Fruit fly (Drosophila melanogaster) whole organism, embryonic: ENCODE results near the gene CG8420.

ENCODE experiments used
- Atf6 ChIP-seq: fragments of 200-800 bp; sonication (Bioruptor generic); IDR thresholded peaks from 2 replicates; pipeline ENCODE4 v1.3.6; 2022; ENCODE audit warnings: missing biosample characterization, missing genetic modification characterization
- CG10209 ChIP-seq: fragments of 200-800 bp; sonication (Bioruptor generic); optimal IDR thresholded peaks from 3 replicates; lab custom pipeline; 2017; ENCODE audit warnings: missing biosample characterization, mild to moderate bottlenecking, missing genetic modification characterization, missing genetic modification reagents
- CG10267 ChIP-seq: fragments of 200-800 bp; sonication (Bioruptor generic); optimal IDR thresholded peaks from 2 replicates; lab custom pipeline; 2018; ENCODE audit warnings: missing biosample characterization, mild to moderate bottlenecking, missing genetic modification characterization, moderate library complexity
- CG10565 ChIP-seq: fragments of 200-800 bp; sonication (Bioruptor generic); optimal IDR thresholded peaks from 3 replicates; lab custom pipeline; 2016; ENCODE audit warnings: missing biosample characterization, mild to moderate bottlenecking, missing genetic modification characterization
- CG11695 ChIP-seq: fragments of 200-800 bp; sonication (Bioruptor generic); IDR thresholded peaks from 3 replicates; pipeline ENCODE4 v1.3.6; 2022; ENCODE audit warnings: missing biosample characterization, missing genetic modification characterization
- CG15601 ChIP-seq: fragments of 200-800 bp; sonication (Bioruptor generic); optimal IDR thresholded peaks from 3 replicates; lab custom pipeline; 2019; ENCODE audit warnings: missing biosample characterization, mild to moderate bottlenecking, missing genetic modification characterization, moderate library complexity
- CG17328 ChIP-seq: fragments of 200-800 bp; sonication (Bioruptor generic); IDR thresholded peaks from 2 replicates; pipeline ENCODE4 v1.3.6; 2022; ENCODE audit warnings: missing biosample characterization, missing genetic modification characterization
- CG18262 ChIP-seq: fragments of 200-800 bp; optimal IDR thresholded peaks from 3 replicates; lab custom pipeline; 2019; ENCODE audit warnings: missing biosample characterization, mild to moderate bottlenecking, missing genetic modification characterization, moderate library complexity
- CG2116 ChIP-seq: fragments of 200-800 bp; sonication (Bioruptor generic); optimal IDR thresholded peaks from 3 replicates; lab custom pipeline; 2018; ENCODE audit warnings: missing biosample characterization, mild to moderate bottlenecking, missing genetic modification characterization
- CG2202 ChIP-seq: fragments of 200-800 bp; sonication (Bioruptor generic); optimal IDR thresholded peaks from 2 replicates; lab custom pipeline; 2018; ENCODE audit warnings: missing biosample characterization, mild to moderate bottlenecking, missing genetic modification characterization
- CG2678 ChIP-seq: fragments of 200-800 bp; sonication (Bioruptor generic); optimal IDR thresholded peaks from 3 replicates; lab custom pipeline; 2019; ENCODE audit warnings: missing biosample characterization, mild to moderate bottlenecking, missing genetic modification characterization, moderate library complexity
- CG2875 ChIP-seq: fragments of 200-800 bp; sonication (Bioruptor generic); optimal IDR thresholded peaks from 2 replicates; lab custom pipeline; 2017; ENCODE audit warnings: missing biosample characterization, mild to moderate bottlenecking, missing genetic modification characterization, missing genetic modification reagents
- CG31224 ChIP-seq: fragments of 200-800 bp; sonication (Bioruptor generic); IDR thresholded peaks from 2 replicates; pipeline ENCODE4 v1.3.6; 2022; ENCODE audit warnings: missing biosample characterization, missing genetic modification characterization
- CG3995 ChIP-seq: fragments of 200-800 bp; sonication (Bioruptor generic); optimal IDR thresholded peaks from 3 replicates; lab custom pipeline; 2016; ENCODE audit warnings: missing biosample characterization, missing genetic modification characterization
- CG42726 ChIP-seq: fragments of 200-800 bp; sonication (Bioruptor generic); IDR thresholded peaks from 2 replicates; pipeline ENCODE4 v1.3.6; 2022; ENCODE audit warnings: missing biosample characterization, missing genetic modification characterization; ENCODE audit not compliant: partially characterized antibody
- CG5953 ChIP-seq: fragments of 200-800 bp; sonication (Bioruptor generic); IDR thresholded peaks from 2 replicates; pipeline ENCODE4 v1.3.6; 2022; ENCODE audit warnings: missing biosample characterization, missing genetic modification characterization
- CG6175 ChIP-seq: fragments of 200-800 bp; sonication (Bioruptor generic); IDR thresholded peaks from 3 replicates; pipeline ENCODE4 v1.3.6; 2022; ENCODE audit warnings: missing biosample characterization, missing genetic modification characterization
- CG7271 ChIP-seq: fragments of 200-800 bp; sonication (Bioruptor generic); optimal IDR thresholded peaks from 2 replicates; lab custom pipeline; 2018; ENCODE audit warnings: missing biosample characterization, mild to moderate bottlenecking, missing genetic modification characterization, moderate library complexity
- CG7556 ChIP-seq: fragments of 200-800 bp; sonication (Bioruptor generic); optimal IDR thresholded peaks from 2 replicates; lab custom pipeline; 2017; ENCODE audit warnings: missing biosample characterization, mild to moderate bottlenecking, missing genetic modification characterization
- CG8290 ChIP-seq, 3 experiments: fragments of 200-800 bp; sonication (Bioruptor generic); optimal IDR thresholded peaks; 2 replicates each; lab custom pipeline; 2016 to 2019; ENCODE audit warnings: missing biosample characterization in 3 of 3, missing genetic modification characterization in 3 of 3, mild to moderate bottlenecking in 2 of 3, moderate library complexity in 1 of 3
- CG8924 ChIP-seq: fragments of 200-800 bp; optimal IDR thresholded peaks from 3 replicates; lab custom pipeline; 2019; ENCODE audit warnings: missing biosample characterization, mild to moderate bottlenecking, missing genetic modification characterization, moderate library complexity
- CG9817 ChIP-seq: fragments of 200-800 bp; sonication (Bioruptor generic); optimal IDR thresholded peaks from 2 replicates; lab custom pipeline; 2018; ENCODE audit warnings: missing biosample characterization, mild to moderate bottlenecking, missing genetic modification characterization, moderate library complexity
- Dbx ChIP-seq: fragments of 200-800 bp; sonication (Bioruptor generic); IDR thresholded peaks from 3 replicates; pipeline ENCODE4 v1.3.6; 2022; ENCODE audit warnings: missing biosample characterization, missing genetic modification characterization
- Fer3 ChIP-seq: fragments of 200-800 bp; sonication (Bioruptor generic); optimal IDR thresholded peaks from 2 replicates; lab custom pipeline; 2018; ENCODE audit warnings: missing biosample characterization, mild to moderate bottlenecking, missing genetic modification characterization, moderate library complexity
- Hmr ChIP-seq: fragments of 200-800 bp; sonication (Bioruptor generic); optimal IDR thresholded peaks from 3 replicates; lab custom pipeline; 2017; ENCODE audit warnings: mild to moderate bottlenecking, missing biosample characterization, missing genetic modification reagents, missing genetic modification characterization
- Mes4 ChIP-seq: fragments of 200-800 bp; sonication (Bioruptor generic); optimal IDR thresholded peaks from 2 replicates; lab custom pipeline; 2016; ENCODE audit warnings: missing biosample characterization, missing genetic modification characterization
- NK7.1 ChIP-seq: fragments of 200-800 bp; sonication (Bioruptor generic); optimal IDR thresholded peaks from 3 replicates; lab custom pipeline; 2016; ENCODE audit warnings: missing biosample characterization, missing genetic modification characterization
- Side ChIP-seq: fragments of 200-800 bp; sonication (Bioruptor generic); optimal IDR thresholded peaks from 2 replicates; lab custom pipeline; 2016; ENCODE audit warnings: missing biosample characterization, missing genetic modification characterization
- Stat92E ChIP-seq, 3 experiments: fragments of >200 bp in 2 of 3; fragments of 200-800 bp in 1 of 3; sonication (Bioruptor generic) in 1 of 3; optimal IDR thresholded peaks; 2 replicates each; lab custom pipeline; 2017 to 2019; ENCODE audit warnings: missing biosample characterization in 3 of 3, missing genetic modification characterization in 3 of 3, mild to moderate bottlenecking in 1 of 3, moderate library complexity in 1 of 3
- ase ChIP-seq: fragments of 200-800 bp; sonication (Bioruptor generic); IDR thresholded peaks from 3 replicates; pipeline ENCODE4 v1.3.6; 2022; ENCODE audit warnings: missing biosample characterization, missing genetic modification characterization
- bab2 ChIP-seq: fragments of 200-800 bp; sonication (Bioruptor generic); optimal IDR thresholded peaks from 2 replicates; lab custom pipeline; 2016; ENCODE audit warnings: missing biosample characterization, missing genetic modification characterization
- caup ChIP-seq: fragments of 200-800 bp; sonication (Bioruptor generic); optimal IDR thresholded peaks from 3 replicates; lab custom pipeline; 2017; ENCODE audit warnings: missing biosample characterization, mild to moderate bottlenecking, missing genetic modification characterization, moderate library complexity; ENCODE audit not compliant: severe bottlenecking
- chif ChIP-seq, 2 experiments: fragments of 200-800 bp; sonication (Bioruptor generic); optimal IDR thresholded peaks; 3 replicates each; lab custom pipeline; 2016; ENCODE audit warnings: missing biosample characterization in 2 of 2, missing genetic modification characterization in 2 of 2
- danr ChIP-seq: fragments of 200-800 bp; sonication (Bioruptor generic); IDR thresholded peaks from 2 replicates; pipeline ENCODE4 v1.3.6; 2022; ENCODE audit warnings: missing biosample characterization, missing genetic modification characterization
- hkb ChIP-seq, 2 experiments: fragments of 200-800 bp in 1 of 2; fragments of >200 bp in 1 of 2; sonication (Bioruptor generic) in 1 of 2; IDR thresholded peaks in 1 of 2; optimal IDR thresholded peaks in 1 of 2; 2 replicates each; pipeline versions ENCODE4 v1.3.6 to Lab custom; 2017 to 2022; ENCODE audit warnings: missing biosample characterization in 1 of 2, missing genetic modification characterization in 1 of 2
- ind ChIP-seq: fragments of 200-800 bp; sonication (Bioruptor generic); optimal IDR thresholded peaks from 3 replicates; lab custom pipeline; 2016; ENCODE audit warnings: missing biosample characterization, missing genetic modification characterization
- nau ChIP-seq: fragments of 200-800 bp; sonication (Bioruptor generic); optimal IDR thresholded peaks from 3 replicates; lab custom pipeline; 2017; ENCODE audit warnings: missing biosample characterization, mild to moderate bottlenecking, missing genetic modification characterization, missing genetic modification reagents
- nerfin-2 ChIP-seq: fragments of 200-800 bp; sonication (Bioruptor generic); IDR thresholded peaks from 2 replicates; pipeline ENCODE4 v1.3.6; 2022; ENCODE audit warnings: missing biosample characterization, missing genetic modification characterization; ENCODE audit not compliant: partially characterized antibody
- pb ChIP-seq: fragments of 200-800 bp; sonication (Bioruptor generic); optimal IDR thresholded peaks from 3 replicates; lab custom pipeline; 2016; ENCODE audit warnings: missing biosample characterization, missing genetic modification characterization
- row ChIP-seq: fragments of 200-800 bp; sonication (Bioruptor generic); IDR thresholded peaks from 3 replicates; pipeline ENCODE4 v1.3.6; 2022; ENCODE audit warnings: missing biosample characterization, missing genetic modification characterization
- so ChIP-seq: fragments of 200-800 bp; sonication (Bioruptor generic); IDR thresholded peaks from 3 replicates; pipeline ENCODE4 v1.3.6; 2022; ENCODE audit warnings: missing biosample characterization, missing genetic modification characterization
- tio ChIP-seq: fragments of 200-800 bp; sonication (Bioruptor generic); optimal IDR thresholded peaks from 2 replicates; lab custom pipeline; 2017; ENCODE audit warnings: missing biosample characterization, missing genetic modification characterization, inconsistent platforms
- trh ChIP-seq: fragments of 200-800 bp; sonication (Bioruptor generic); optimal IDR thresholded peaks from 2 replicates; lab custom pipeline; 2016; ENCODE audit warnings: missing biosample characterization, missing genetic modification characterization
- tx ChIP-seq: fragments of 200-800 bp; sonication (Bioruptor generic); optimal IDR thresholded peaks from 2 replicates; lab custom pipeline; 2016; ENCODE audit warnings: missing biosample characterization, missing genetic modification characterization
- unc-4 ChIP-seq: fragments of 200-800 bp; sonication (Bioruptor generic); IDR thresholded peaks from 2 replicates; pipeline ENCODE4 v1.3.6; 2022; ENCODE audit warnings: missing biosample characterization, missing genetic modification characterization; ENCODE audit not compliant: partially characterized antibody
- vvl ChIP-seq: fragments of 200-800 bp; sonication (Bioruptor generic); IDR thresholded peaks from 2 replicates; pipeline ENCODE4 v1.3.6; 2022; ENCODE audit warnings: missing biosample characterization, missing genetic modification characterization

Gene CG8420

dm6 chr3R:9220064-9220864 is 26.2 kb upstream of the CG8420 start (continued):
- peak; percentile 12 for TF ChIP-seq pb (GFP tag; lab: Kevin White, UChicago)
- peak; percentile 36 for TF ChIP-seq Fer3
- peak; percentile 60 for TF ChIP-seq row (GFP tag; lab: Robert Waterston, UW)
- TF ChIP-seq CG2678 (tag; lab: Kevin White, UChicago): peak; percentile 37
- TF ChIP-seq CG31224 (GFP tag; lab: Robert Waterston, UW): peak; percentile 54; the same call in 1 of the 2 replicates
- TF ChIP-seq tx (GFP tag; lab: Kevin White, UChicago): no peak
- TF ChIP-seq CG11695 (GFP tag; lab: Robert Waterston, UW): peak; percentile 58; the same call in 2 of the 3 replicates
- 0 out of 3 replicates have a peak, but pooled peaks have one; percentile 36 for TF ChIP-seq so
- TF ChIP-seq CG8924: peak; percentile 48
- no peak for TF ChIP-seq CG7271 (tag; lab: Kevin White, UChicago)
- peak; percentile 4 for TF ChIP-seq CG18262
- TF ChIP-seq Stat92E (GFP tag; optimal IDR thresholded peaks at IDR 0.05; lab: Kevin White, UChicago): no peak
- TF ChIP-seq CG9817 (tag; lab: Kevin White, UChicago): peak; percentile 5
- TF ChIP-seq CG3995 (GFP tag; lab: Kevin White, UChicago): no peak
- TF ChIP-seq Dbx: peak; percentile 72
- TF ChIP-seq CG6175 (GFP tag; lab: Robert Waterston, UW): 0 out of 3 replicates have a peak, but pooled peaks have one; percentile 36
- TF ChIP-seq bab2 (GFP tag; lab: Kevin White, UChicago): peak; percentile 15
- no peak for TF ChIP-seq CG15601 (tag; lab: Kevin White, UChicago)
- TF ChIP-seq CG10209 (GFP tag; lab: Kevin White, UChicago): peak; percentile 37
- TF ChIP-seq CG8290 (GFP tag; optimal IDR thresholded peaks at IDR 0.05; lab: Kevin White, UChicago): no peak
- TF ChIP-seq CG8290 (tag; optimal IDR thresholded peaks at IDR 0.05; lab: Kevin White, UChicago): no peak
- peak; percentile 59 for TF ChIP-seq vvl (GFP tag; lab: Robert Waterston, UW)
- TF ChIP-seq unc-4 (GFP tag; lab: Robert Waterston, UW): peak; percentile 48; the same call in 1 of the 2 replicates
- TF ChIP-seq danr: 0 out of 2 replicates have a peak, but pooled peaks have one; percentile 28
- no peak for TF ChIP-seq trh (GFP tag; lab: Kevin White, UChicago)
- peak; percentile 11 for TF ChIP-seq CG10267 (tag; lab: Kevin White, UChicago)
- TF ChIP-seq CG2202 (tag; lab: Kevin White, UChicago): no peak
- no peak for TF ChIP-seq CG2875
- peak; percentile 38 for TF ChIP-seq CG2116
- peak; percentile 32 for TF ChIP-seq Side
- TF ChIP-seq chif (GFP tag; optimal IDR thresholded peaks at IDR 0.05; lab: Kevin White, UChicago): peak; percentile 35 to 45
- TF ChIP-seq CG17328 (GFP tag; lab: Robert Waterston, UW): no peak; the same call in 1 of the 2 replicates
- TF ChIP-seq nau (GFP tag; lab: Kevin White, UChicago): no peak
- peak; percentile 44 for TF ChIP-seq tio
- TF ChIP-seq Mes4 (GFP tag; lab: Kevin White, UChicago): no peak
- no peak for TF ChIP-seq nerfin-2 (GFP tag; lab: Robert Waterston, UW)
- TF ChIP-seq Hmr (GFP tag; lab: Kevin White, UChicago): peak; percentile 65
- TF ChIP-seq NK7.1: peak; percentile 44
- TF ChIP-seq ind (GFP tag; lab: Kevin White, UChicago): peak; percentile 28
- peak; percentile 62; the same call in 1 of the 2 replicates for TF ChIP-seq Atf6 (GFP tag; lab: Robert Waterston, UW)
- TF ChIP-seq CG10565: no peak
- TF ChIP-seq CG42726 (GFP tag; lab: Robert Waterston, UW): 0 out of 2 replicates have a peak, but pooled peaks have one; percentile 16
- 0 out of 3 replicates have a peak, but pooled peaks have one; percentile 43 for TF ChIP-seq ase (GFP tag; lab: Robert Waterston, UW)
- TF ChIP-seq hkb (optimal IDR thresholded peaks at IDR 0.05; lab: Kevin White, UChicago): no peak
- 0 out of 2 replicates have a peak, but pooled peaks have one; percentile 46 for TF ChIP-seq hkb (GFP tag; IDR thresholded peaks at IDR 0.05; lab: Robert Waterston, UW)
- no peak for TF ChIP-seq CG5953 (GFP tag; lab: Robert Waterston, UW)
- peak; percentile 18 for TF ChIP-seq CG7556
- peak; percentile 36 for TF ChIP-seq caup (GFP tag; lab: Kevin White, UChicago)
